Worm (Caenorhabditis elegans) whole organism, early embryonic: ENCODE results near the gene mrps-21.

ENCODE experiments used
- F13C5.2 ChIP-seq: sonication (generic microtip); optimal IDR thresholded peaks from 2 replicates; lab custom pipeline; 2017; ENCODE audit warnings: mild to moderate bottlenecking, missing genetic modification characterization, inconsistent platforms, missing compliant biosample characterization
- ama-1 ChIP-seq: fragments of 150-350 bp; optimal IDR thresholded peaks from 2 replicates; lab custom pipeline; 2014
- ceh-36 ChIP-seq: sonication (generic microtip); optimal IDR thresholded peaks from 2 replicates; lab custom pipeline; 2016; ENCODE audit warnings: missing genetic modification characterization, inconsistent platforms, missing compliant biosample characterization
- ets-7 ChIP-seq: sonication (generic microtip); optimal IDR thresholded peaks from 2 replicates; lab custom pipeline; 2016; ENCODE audit warnings: missing genotype, missing genetic modification characterization, missing compliant biosample characterization
- hmbx-1 ChIP-seq: sonication (generic microtip); optimal IDR thresholded peaks from 2 replicates; lab custom pipeline; 2016; ENCODE audit warnings: mild to moderate bottlenecking, missing genetic modification characterization, missing compliant biosample characterization
- hmg-4 ChIP-seq: fragments of 200-800 bp; sonication (Bioruptor generic); optimal IDR thresholded peaks from 2 replicates; lab custom pipeline; 2018; ENCODE audit warnings: mild to moderate bottlenecking, missing genetic modification characterization, missing compliant biosample characterization
- hnd-1 ChIP-seq: sonication (generic microtip); optimal IDR thresholded peaks from 2 replicates; lab custom pipeline; 2016; ENCODE audit warnings: missing genetic modification characterization, missing compliant biosample characterization
- pes-1 ChIP-seq: fragments of 200-800 bp; sonication (Bioruptor generic); IDR thresholded peaks from 2 replicates; pipeline ENCODE4 v1.3.6; 2022; ENCODE audit warnings: missing genetic modification reagents, missing genetic modification characterization, missing compliant biosample characterization
- scrt-1 ChIP-seq: fragments of 200-800 bp; sonication (Bioruptor generic); IDR thresholded peaks from 2 replicates; pipeline ENCODE4 v1.3.6; 2022; ENCODE audit warnings: missing genetic modification characterization, missing compliant biosample characterization
- sea-1 ChIP-seq: fragments of 200-800 bp; sonication (Bioruptor generic); conservative IDR thresholded peaks from 2 replicates; pipeline ENCODE4 v1.3.6; 2022; ENCODE audit warnings: missing genetic modification characterization, missing compliant biosample characterization
- tbx-37 ChIP-seq: fragments of 200-800 bp; sonication (Bioruptor generic); conservative IDR thresholded peaks from 2 replicates; pipeline ENCODE4 v1.3.6; 2022; ENCODE audit warnings: missing genetic modification reagents, missing genetic modification characterization, missing compliant biosample characterization

Gene mrps-21

ce11 chrIV:4611740-4612139 lies 47.6 kb downstream of the mrps-21 start:
- TF ChIP-seq hmbx-1: no peak
- no peak for TF ChIP-seq F13C5.2 (tag; lab: Kevin White, UChicago)
- TF ChIP-seq ama-1: no peak
- TF ChIP-seq sea-1 (GFP tag; lab: Robert Waterston, UW): no peak
- no peak for TF ChIP-seq scrt-1
- peak; percentile 46 for TF ChIP-seq ceh-36 (tag; lab: Kevin White, UChicago)

ce11 chrIV:4609568-4609967 lies 49.7 kb downstream of the mrps-21 start, which contains the start of gene col-110:
Gene col-110, minus strand, starts transcription at chrIV:4609668.
- TF ChIP-seq tbx-37: no peak
- TF ChIP-seq sea-1 (GFP tag; lab: Robert Waterston, UW): no peak
- TF ChIP-seq F13C5.2 (tag; lab: Kevin White, UChicago): no peak
- TF ChIP-seq ama-1: no peak
- TF ChIP-seq hmbx-1: no peak
- no peak for TF ChIP-seq hnd-1
- TF ChIP-seq scrt-1: no peak
- no peak for TF ChIP-seq hmg-4 (GFP tag; lab: Kevin White, UChicago)
- no peak for TF ChIP-seq ceh-36 (tag; lab: Kevin White, UChicago)
- TF ChIP-seq ets-7: no peak
- TF ChIP-seq pes-1 (GFP tag; lab: Robert Waterston, UW): no peak
